Fruit fly (Drosophila melanogaster): Measurements from ENCODE around the gene CG4502.

Gene CG4502

dm6 chr2L:7148086-7148485 is 56.0 kb downstream of the CG4502 start (continued):
- TF ChIP-seq CG2875 (GFP tag; optimal IDR thresholded peaks at IDR 0.05) = peak; percentile 69

dm6 chr2L:7147212-7147611 is 56.9 kb downstream of the CG4502 start:
- TF ChIP-seq vvl (GFP tag; IDR thresholded peaks at IDR 0.05) (peak; percentile 92), Lhr (GFP tag; optimal IDR thresholded peaks at IDR 0.05) (no peak), CG8281 (tag; optimal IDR thresholded peaks at IDR 0.05) (peak; percentile 96), z (GFP tag; IDR thresholded peaks at IDR 0.05) (no peak), BEAF-32 (GFP tag; optimal IDR thresholded peaks at IDR 0.05) (no peak), twi (tag; optimal IDR thresholded peaks at IDR 0.05) (no peak), nau (GFP tag; optimal IDR thresholded peaks at IDR 0.05) (no peak), Meics (GFP tag; optimal IDR thresholded peaks at IDR 0.05) (no peak), ATbp (GFP tag; optimal IDR thresholded peaks at IDR 0.05) (no peak), oc (tag; optimal IDR thresholded peaks at IDR 0.05) (peak; percentile 60)

DNA sequence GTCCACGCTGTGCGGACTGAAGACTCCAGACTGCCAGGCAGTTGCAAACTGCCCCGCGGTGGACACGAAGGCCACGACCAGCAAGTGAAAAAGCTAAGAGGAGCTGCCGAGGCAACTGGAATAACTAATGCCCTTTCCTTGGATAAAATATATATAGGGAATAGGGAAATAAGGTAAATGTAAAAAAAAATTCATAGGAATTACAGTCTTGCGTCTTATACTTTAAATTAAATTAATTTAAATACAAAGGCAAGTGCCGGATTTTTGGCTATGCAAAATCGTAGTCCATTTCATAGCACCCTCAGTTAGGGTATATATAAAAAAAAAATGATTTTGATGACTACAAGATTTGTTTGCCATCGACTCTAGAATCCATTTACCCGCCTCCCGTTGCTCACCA is 58.2 kb downstream of the CG4502 start:
- TF ChIP-seq vfl (GFP tag; optimal IDR thresholded peaks at IDR 0.05) (no peak), Mes4 (GFP tag; optimal IDR thresholded peaks at IDR 0.05) (no peak), Elba2 (GFP tag; optimal IDR thresholded peaks at IDR 0.05) (no peak), CG13296 (GFP tag; optimal IDR thresholded peaks at IDR 0.05) (no peak), Atf-2 (GFP tag; optimal IDR thresholded peaks at IDR 0.05) (no peak), CG4730 (GFP tag; IDR thresholded peaks at IDR 0.05) (no peak), Med (GFP tag) (no peak), D19A (tag; optimal IDR thresholded peaks at IDR 0.05) (peak; percentile 59), CG8281 (tag; optimal IDR thresholded peaks at IDR 0.05) (no peak), Sry-δ (GFP tag; optimal IDR thresholded peaks at IDR 0.05) (no peak), Six4 (GFP tag; optimal IDR thresholded peaks at IDR 0.05) (no peak), Max (GFP tag; optimal IDR thresholded peaks at IDR 0.05) (no peak), Ptx1 (GFP tag; IDR thresholded peaks at IDR 0.05) (0 out of 2 replicates have a peak, but pooled peaks have one; percentile 17), ems (GFP tag; optimal IDR thresholded peaks at IDR 0.05) (no peak), Aef1 (GFP tag; IDR thresholded peaks at IDR 0.05) (no peak), bsh (GFP tag; optimal IDR thresholded peaks at IDR 0.05) (peak in 1 of 2 experiments; percentile 72), Abd-B (GFP tag; optimal IDR thresholded peaks at IDR 0.05) (no peak), nom (GFP tag; optimal IDR thresholded peaks at IDR 0.05) (peak; percentile 15), row (GFP tag; IDR thresholded peaks at IDR 0.05) (peak; percentile 43; the same call in 2 of the 3 replicates), gem (tag; optimal IDR thresholded peaks at IDR 0.05) (peak; percentile 39), Drgx (GFP tag; IDR thresholded peaks at IDR 0.05) (peak; percentile 86), E2f2 (GFP tag; IDR thresholded peaks at IDR 0.05) (no peak), trem (tag; optimal IDR thresholded peaks at IDR 0.05) (no peak), Hr51 (GFP tag; optimal IDR thresholded peaks at IDR 0.05) (peak in 1 of 2 experiments; percentile 13), CG11504 (tag; optimal IDR thresholded peaks at IDR 0.05) (peak; percentile 10), CG7786 (GFP tag; optimal IDR thresholded peaks at IDR 0.05) (no peak), ssp (GFP tag; IDR thresholded peaks at IDR 0.05) (no peak), Atf3 (GFP tag; optimal IDR thresholded peaks at IDR 0.05) (no peak)
